Worm (Caenorhabditis elegans) whole organism, L1 larva: ENCODE data around the gene F44B9.5.

Experiments
- C04F5.9 ChIP-seq: sonication (generic microtip); optimal IDR thresholded peaks from 2 replicates; lab custom pipeline; 2016; ENCODE audit warnings: missing genetic modification characterization, missing compliant biosample characterization
- C34B4.2 ChIP-seq: sonication (generic microtip); optimal IDR thresholded peaks from 2 replicates; lab custom pipeline; 2017; ENCODE audit warnings: mild to moderate bottlenecking, missing genetic modification characterization, missing compliant biosample characterization
- Y116A8C.19 ChIP-seq: sonication (generic microtip); optimal IDR thresholded peaks from 2 replicates; lab custom pipeline; 2016; ENCODE audit warnings: missing compliant biosample characterization, missing genetic modification characterization, borderline replicate concordance
- aha-1 ChIP-seq: fragments of 150-350 bp; optimal IDR thresholded peaks from 2 replicates; lab custom pipeline; 2014; ENCODE audit warnings: missing biosample characterization, missing genetic modification characterization
- alr-1 ChIP-seq: fragments of 200-800 bp; sonication (Bioruptor generic); optimal IDR thresholded peaks from 2 replicates; lab custom pipeline; 2018; ENCODE audit warnings: borderline replicate concordance, mild to moderate bottlenecking, missing genetic modification characterization, missing compliant biosample characterization
- aly-2 ChIP-seq: fragments of 150-350 bp; optimal IDR thresholded peaks from 2 replicates; lab custom pipeline; 2014; ENCODE audit warnings: missing biosample characterization, missing genetic modification characterization
- blmp-1 ChIP-seq: fragments of 150-350 bp; optimal IDR thresholded peaks from 2 replicates; lab custom pipeline; 2014; ENCODE audit warnings: missing biosample characterization, missing genetic modification characterization
- ceh-8 ChIP-seq: fragments of 200-800 bp; sonication (Bioruptor generic); optimal IDR thresholded peaks from 2 replicates; lab custom pipeline; 2018; ENCODE audit warnings: mild to moderate bottlenecking, missing genetic modification characterization, moderate library complexity, missing compliant biosample characterization
- ceh-82 ChIP-seq, 3 experiments: fragments of 150-350 bp in 1 of 3; sonication (generic microtip) in 2 of 3; optimal IDR thresholded peaks; 2 replicates each; lab custom pipeline; 2014 to 2017; ENCODE audit warnings: missing biosample characterization in 3 of 3, missing genetic modification characterization in 3 of 3
- ceh-88 ChIP-seq: fragments of 200-800 bp; sonication (Bioruptor generic); IDR thresholded peaks from 2 replicates; pipeline ENCODE4 v1.3.6; 2022; ENCODE audit warnings: missing genetic modification characterization, missing compliant biosample characterization
- ces-1 ChIP-seq: fragments of 150-350 bp; optimal IDR thresholded peaks from 2 replicates; lab custom pipeline; 2014; ENCODE audit warnings: missing biosample characterization, missing genetic modification reagents, missing genetic modification characterization
- dpl-1 ChIP-seq, 3 experiments: fragments of 150-350 bp in 2 of 3; sonication (generic microtip) in 1 of 3; optimal IDR thresholded peaks; 2 replicates each; lab custom pipeline; 2014 to 2017; ENCODE audit warnings: missing biosample characterization in 3 of 3, missing genetic modification characterization in 3 of 3, missing genetic modification reagents in 3 of 3
- efl-1 ChIP-seq, 4 experiments: fragments of 150-350 bp; optimal IDR thresholded peaks in 3 of 4; peaks in 1 of 4; 1 replicate in 1 of 4; 2 replicates in 3 of 4; lab custom pipeline; 2014; ENCODE audit warnings: missing biosample characterization in 2 of 4, missing genetic modification characterization in 2 of 4, missing genetic modification reagents in 2 of 4
- efl-3 ChIP-seq: fragments of 200-800 bp; sonication (Bioruptor generic); optimal IDR thresholded peaks from 2 replicates; lab custom pipeline; 2018; ENCODE audit warnings: mild to moderate bottlenecking, missing genetic modification characterization, missing compliant biosample characterization
- egl-13 ChIP-seq: sonication (generic microtip); optimal IDR thresholded peaks from 2 replicates; lab custom pipeline; 2016; ENCODE audit warnings: missing genotype, missing genetic modification reagents, missing genetic modification characterization, missing compliant biosample characterization
- elt-2 ChIP-seq: sonication (generic microtip); optimal IDR thresholded peaks from 2 replicates; lab custom pipeline; 2016; ENCODE audit warnings: missing genetic modification characterization, mild to moderate bottlenecking, inconsistent platforms, missing compliant biosample characterization, missing genetic modification reagents
- elt-3 ChIP-seq, 6 experiments: fragments of 150-350 bp in 1 of 6; sonication (generic microtip); optimal IDR thresholded peaks; 2 replicates each; lab custom pipeline; 2017 to 2018; ENCODE audit warnings: missing biosample characterization in 6 of 6, missing genetic modification characterization in 6 of 6, inconsistent platforms in 1 of 6
- fkh-4 ChIP-seq: sonication (generic microtip); optimal IDR thresholded peaks from 2 replicates; lab custom pipeline; 2016; ENCODE audit warnings: missing compliant biosample characterization, missing genetic modification characterization, borderline replicate concordance
- fos-1 ChIP-seq: fragments of 150-350 bp; optimal IDR thresholded peaks from 2 replicates; lab custom pipeline; 2014; ENCODE audit warnings: missing biosample characterization, missing genetic modification characterization
- grh-1 ChIP-seq: fragments of 200-800 bp; sonication (Bioruptor generic); IDR thresholded peaks from 2 replicates; pipeline ENCODE4 v1.3.6; 2022; ENCODE audit warnings: missing genetic modification reagents, missing genetic modification characterization, missing compliant biosample characterization
- hpl-2 ChIP-seq: fragments of 150-350 bp; optimal IDR thresholded peaks from 2 replicates; lab custom pipeline; 2014; ENCODE audit warnings: missing biosample characterization, missing genetic modification reagents, missing genetic modification characterization
- jun-1 ChIP-seq: fragments of 150-350 bp; optimal IDR thresholded peaks from 2 replicates; lab custom pipeline; 2014; ENCODE audit warnings: missing biosample characterization, missing genetic modification reagents, missing genetic modification characterization
- lin-14 ChIP-seq: fragments of 200-800 bp; sonication (Bioruptor generic); optimal IDR thresholded peaks from 2 replicates; lab custom pipeline; 2018; ENCODE audit warnings: mild to moderate bottlenecking, missing genetic modification characterization, moderate library complexity, missing compliant biosample characterization
- lin-39 ChIP-seq: fragments of 150-350 bp; optimal IDR thresholded peaks from 2 replicates; lab custom pipeline; 2014; ENCODE audit warnings: missing biosample characterization, missing genetic modification reagents, missing genetic modification characterization
- lsy-2 ChIP-seq, 2 experiments: fragments of 150-350 bp; optimal IDR thresholded peaks; 2 replicates each; lab custom pipeline; 2014; ENCODE audit warnings: missing biosample characterization in 2 of 2, missing genetic modification characterization in 2 of 2
- nhr-11 ChIP-seq: fragments of 150-350 bp; optimal IDR thresholded peaks from 2 replicates; lab custom pipeline; 2014; ENCODE audit warnings: missing biosample characterization, missing genetic modification characterization
- nhr-20 ChIP-seq: sonication (generic microtip); optimal IDR thresholded peaks from 2 replicates; lab custom pipeline; 2016; ENCODE audit warnings: mild to moderate bottlenecking, missing genetic modification characterization, missing compliant biosample characterization
- nhr-237 ChIP-seq: fragments of 150-350 bp; optimal IDR thresholded peaks from 2 replicates; lab custom pipeline; 2014; ENCODE audit warnings: missing biosample characterization, missing genetic modification characterization
- nhr-28 ChIP-seq: fragments of 150-350 bp; optimal IDR thresholded peaks from 2 replicates; lab custom pipeline; 2014; ENCODE audit warnings: missing biosample characterization, missing genetic modification characterization
- nhr-47 ChIP-seq: sonication (generic microtip); optimal IDR thresholded peaks from 2 replicates; lab custom pipeline; 2016; ENCODE audit warnings: mild to moderate bottlenecking, missing genetic modification characterization, moderate library complexity, missing compliant biosample characterization
- nhr-71 ChIP-seq: sonication (generic microtip); optimal IDR thresholded peaks from 2 replicates; lab custom pipeline; 2016; ENCODE audit warnings: mild to moderate bottlenecking, missing genetic modification characterization, moderate library complexity, missing compliant biosample characterization
- nhr-76 ChIP-seq: sonication (generic microtip); optimal IDR thresholded peaks from 2 replicates; lab custom pipeline; 2017; ENCODE audit warnings: missing biosample characterization, missing genetic modification characterization
- nhr-77 ChIP-seq: fragments of 150-350 bp; optimal IDR thresholded peaks from 2 replicates; lab custom pipeline; 2014; ENCODE audit warnings: missing biosample characterization, missing genetic modification characterization
- nhr-84 ChIP-seq: sonication (generic microtip); optimal IDR thresholded peaks from 2 replicates; lab custom pipeline; 2017; ENCODE audit warnings: missing biosample characterization, missing genetic modification characterization
- nhr-85 ChIP-seq: sonication (generic microtip); peaks from one replicate; lab custom pipeline; 2016; ENCODE audit warnings: missing genetic modification characterization, inconsistent platforms, missing compliant biosample characterization
- pqm-1 ChIP-seq: sonication (generic microtip); optimal IDR thresholded peaks from 3 replicates; lab custom pipeline; 2017; ENCODE audit warnings: missing biosample characterization, missing genetic modification characterization
- rnt-1 ChIP-seq: sonication (generic microtip); optimal IDR thresholded peaks from 2 replicates; lab custom pipeline; 2016; ENCODE audit warnings: mild to moderate bottlenecking, missing genetic modification characterization, moderate library complexity, missing compliant biosample characterization
- skn-1 ChIP-seq: fragments of 150-350 bp; optimal IDR thresholded peaks from 2 replicates; lab custom pipeline; 2014; ENCODE audit warnings: missing biosample characterization, missing genetic modification characterization
- snpc-4 ChIP-seq: fragments of 150-350 bp; optimal IDR thresholded peaks from 2 replicates; lab custom pipeline; 2014; ENCODE audit warnings: missing biosample characterization, missing genetic modification characterization
- sox-4 ChIP-seq: sonication (generic microtip); optimal IDR thresholded peaks from 2 replicates; lab custom pipeline; 2016; ENCODE audit warnings: missing genetic modification characterization, missing compliant biosample characterization
- sup-37 ChIP-seq: fragments of 200-800 bp; sonication (Bioruptor generic); optimal IDR thresholded peaks from 2 replicates; lab custom pipeline; 2018; ENCODE audit warnings: mild to moderate bottlenecking, missing genetic modification characterization, missing compliant biosample characterization
- swsn-7 ChIP-seq: sonication (generic microtip); optimal IDR thresholded peaks from 2 replicates; lab custom pipeline; 2016; ENCODE audit warnings: missing genetic modification characterization, missing compliant biosample characterization
- tbx-2 ChIP-seq: sonication (generic microtip); optimal IDR thresholded peaks from 2 replicates; lab custom pipeline; 2016; ENCODE audit warnings: missing genetic modification characterization, missing compliant biosample characterization
- tlp-1 ChIP-seq: fragments of 150-350 bp; optimal IDR thresholded peaks from 2 replicates; lab custom pipeline; 2014; ENCODE audit warnings: missing biosample characterization, missing genetic modification characterization
- unc-86 ChIP-seq: sonication (generic microtip); optimal IDR thresholded peaks from 2 replicates; lab custom pipeline; 2016; ENCODE audit warnings: missing genetic modification characterization, missing compliant biosample characterization
- vab-15 ChIP-seq: sonication (generic microtip); optimal IDR thresholded peaks from 2 replicates; lab custom pipeline; 2017; ENCODE audit warnings: missing genotype, mild to moderate bottlenecking, missing genetic modification characterization, missing compliant biosample characterization
- zip-4 ChIP-seq: fragments of 200-800 bp; sonication (Bioruptor generic); optimal IDR thresholded peaks from 2 replicates; lab custom pipeline; 2018; ENCODE audit warnings: mild to moderate bottlenecking, missing genetic modification characterization, moderate library complexity, missing compliant biosample characterization
- ztf-11 ChIP-seq, 2 experiments: sonication (generic microtip); optimal IDR thresholded peaks; 2 replicates each; lab custom pipeline; 2016 to 2017; ENCODE audit warnings: missing genetic modification characterization in 2 of 2, missing biosample characterization in 1 of 2, missing compliant biosample characterization in 1 of 2

The F44B9.5 gene

DNA sequence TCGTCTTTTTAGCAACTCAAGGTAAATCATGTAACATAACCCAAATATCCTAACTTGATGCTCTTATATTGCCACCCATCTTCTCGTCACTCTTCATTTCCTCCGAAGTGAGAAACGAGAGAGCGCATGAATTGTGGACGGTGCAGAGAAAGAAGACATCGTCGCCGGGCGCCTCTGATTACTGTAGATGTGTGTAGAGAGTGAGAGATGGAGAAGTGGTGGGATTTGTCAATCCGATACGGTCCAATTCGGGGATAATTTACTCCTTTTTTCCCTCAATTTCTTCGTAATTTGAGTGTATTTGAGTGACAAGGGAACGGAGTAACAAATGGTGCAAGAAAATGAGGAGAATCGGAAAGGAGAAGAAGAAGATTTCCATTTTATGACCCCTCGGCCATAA lies 44.8 kb upstream of the F44B9.5 start:
- TF ChIP-seq lsy-2 (tag; optimal IDR thresholded peaks at IDR 0.05; lab: Kevin White, UChicago) (peak in 1 of 2 experiments; percentile 16), elt-2 (tag; lab: Kevin White, UChicago) (no peak), blmp-1 (peak; percentile 8)

DNA sequence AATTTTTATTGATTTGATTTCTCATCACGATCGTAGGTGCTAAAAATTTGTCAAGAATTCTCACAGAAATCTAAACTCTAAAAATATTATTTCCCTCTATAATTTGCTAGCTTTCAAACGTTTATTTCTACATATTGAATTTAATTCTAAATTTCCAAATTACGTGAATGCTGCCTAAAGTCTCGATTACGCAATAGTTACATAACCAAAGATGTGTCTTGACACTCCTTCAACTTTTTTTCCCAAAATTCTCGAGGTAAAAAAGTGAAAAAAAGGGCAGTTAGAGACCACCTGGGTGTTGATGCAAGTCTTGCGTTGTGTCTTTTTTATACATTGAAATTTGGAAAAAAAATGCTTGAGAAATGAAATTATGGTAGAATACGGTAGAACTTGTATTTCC lies 35.5 kb upstream of the F44B9.5 start:
- TF ChIP-seq sup-37 (GFP tag; lab: Kevin White, UChicago) (no peak), elt-3 (tag; optimal IDR thresholded peaks at IDR 0.05; lab: Kevin White, UChicago) (no peak), unc-86 (tag; lab: Kevin White, UChicago) (no peak), jun-1 (tag; lab: Kevin White, UChicago) (no peak), nhr-28 (no peak), sox-4 (tag; lab: Kevin White, UChicago) (no peak), zip-4 (no peak), nhr-47 (tag; lab: Kevin White, UChicago) (no peak), alr-1 (no peak), lin-14 (GFP tag; lab: Kevin White, UChicago) (no peak), fkh-4 (tag; lab: Kevin White, UChicago) (no peak), blmp-1 (no peak), tbx-2 (tag; lab: Kevin White, UChicago) (no peak), grh-1 (GFP tag; lab: Robert Waterston, UW) (no peak), efl-1 (optimal IDR thresholded peaks at IDR 0.05; lab: Kevin White, UChicago) (no peak), efl-1 (GFP tag; optimal IDR thresholded peaks at IDR 0.05 in 1 of 2; lab: Kevin White, UChicago) (no peak), ceh-88 (GFP tag; lab: Robert Waterston, UW) (no peak), egl-13 (no peak), lin-39 (tag; lab: Kevin White, UChicago) (no peak), nhr-71 (tag; lab: Kevin White, UChicago) (no peak), dpl-1 (GFP tag; optimal IDR thresholded peaks at IDR 0.05; lab: Kevin White, UChicago) (no peak)

DNA sequence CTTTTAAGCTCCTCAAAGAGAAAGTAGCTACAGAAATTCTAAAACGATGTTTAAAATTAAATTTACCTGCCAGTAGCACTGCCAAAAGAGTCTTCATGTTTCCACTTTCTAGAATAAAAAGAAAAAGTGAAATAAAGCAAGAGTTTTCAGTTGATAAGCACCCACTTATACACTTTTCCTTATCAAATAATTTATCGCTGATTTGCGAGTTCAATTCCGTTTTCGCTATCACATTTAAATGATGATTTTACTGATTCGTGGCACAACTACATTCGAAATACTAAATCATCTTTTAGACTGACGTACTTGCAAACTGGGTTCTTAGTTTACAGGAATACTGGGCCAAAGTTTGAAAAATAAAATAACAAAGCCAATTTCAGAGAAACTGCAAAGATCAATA lies 34.6 kb upstream of the F44B9.5 start, which contains the start of gene K12H4.7:
K12H4.7 (minus strand) TSS at position 138 of the 400 bp plus-strand sequence.
- TF ChIP-seq egl-13 (no peak), ces-1 (GFP tag; lab: Kevin White, UChicago) (no peak), skn-1 (tag; lab: Kevin White, UChicago) (no peak), snpc-4 (tag; lab: Kevin White, UChicago) (no peak), ztf-11 (tag; optimal IDR thresholded peaks at IDR 0.05; lab: Kevin White, UChicago) (no peak), nhr-85 (tag; lab: Kevin White, UChicago) (no peak), aha-1 (tag; lab: Kevin White, UChicago) (no peak), aly-2 (tag; lab: Kevin White, UChicago) (no peak), rnt-1 (tag; lab: Kevin White, UChicago) (no peak), nhr-77 (tag; lab: Kevin White, UChicago) (no peak), lin-14 (GFP tag; lab: Kevin White, UChicago) (no peak), efl-3 (no peak), C04F5.9 (tag; lab: Kevin White, UChicago) (no peak), dpl-1 (GFP tag; optimal IDR thresholded peaks at IDR 0.05; lab: Kevin White, UChicago) (no peak), unc-86 (tag; lab: Kevin White, UChicago) (no peak), nhr-11 (tag; lab: Kevin White, UChicago) (no peak), efl-1 (optimal IDR thresholded peaks at IDR 0.05; lab: Kevin White, UChicago) (no peak), efl-1 (GFP tag; optimal IDR thresholded peaks at IDR 0.05 in 1 of 2; lab: Kevin White, UChicago) (peak in 1 of 2 experiments; percentile 61), Y116A8C.19 (tag; lab: Kevin White, UChicago) (no peak), nhr-237 (tag; lab: Kevin White, UChicago) (no peak), nhr-76 (no peak), elt-2 (tag; lab: Kevin White, UChicago) (peak; percentile 74), hpl-2 (GFP tag; lab: Kevin White, UChicago) (no peak), pqm-1 (tag; lab: Kevin White, UChicago) (peak; percentile 74), vab-15 (tag; lab: Kevin White, UChicago) (no peak), ceh-8 (no peak), sox-4 (tag; lab: Kevin White, UChicago) (no peak), nhr-84 (tag; lab: Kevin White, UChicago) (no peak), swsn-7 (tag; lab: Kevin White, UChicago) (no peak), nhr-20 (tag; lab: Kevin White, UChicago) (no peak), blmp-1 (no peak), ceh-82 (tag; optimal IDR thresholded peaks at IDR 0.05; lab: Kevin White, UChicago) (no peak), alr-1 (no peak), tlp-1 (tag; lab: Kevin White, UChicago) (peak; percentile 51), C34B4.2 (no peak), fos-1 (tag; lab: Kevin White, UChicago) (no peak)
